Fruit fly (Drosophila melanogaster) S2 (cell line): Measurements from ENCODE around the gene CG12075.

Experiments used
- CG8478 ChIP-seq: fragments of >200 bp; optimal IDR thresholded peaks from 2 replicates; lab custom pipeline; 2018
- CTCF ChIP-seq, 2 experiments: fragments of >200 bp; optimal IDR thresholded peaks; 2 replicates each; lab custom pipeline; 2018

dm6 chrX:8837184-8837583 is 939 bp upstream of the CG12075 start:
- TF ChIP-seq CG8478 (no peak), CTCF (optimal IDR thresholded peaks at IDR 0.05; lab: Kevin White, UChicago) (no peak)
